Worm (Caenorhabditis elegans): Measurements from ENCODE around the gene clec-134.

clec-134 gene

DNA sequence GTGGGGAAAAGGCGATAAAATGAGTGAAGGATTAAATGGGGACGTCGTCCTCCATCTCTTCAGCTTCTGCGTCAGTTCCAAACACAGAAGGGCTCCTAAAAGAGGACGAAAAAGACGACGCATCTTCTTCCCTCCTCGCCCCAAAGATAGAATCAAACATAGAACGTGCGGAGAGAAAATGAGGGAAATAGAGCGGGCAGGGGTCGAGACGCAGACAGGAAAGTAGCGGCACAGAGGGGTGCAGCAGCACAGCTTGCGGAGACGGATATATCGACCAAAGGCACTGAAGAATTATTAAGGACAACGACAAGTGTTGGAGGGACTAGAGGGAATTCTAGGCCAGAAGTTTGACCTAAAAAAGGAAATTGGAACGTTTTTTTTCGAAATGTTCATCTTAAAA, 32.6 kb upstream of the clec-134 start (continued):
- TF ChIP-seq elt-2 (tag; optimal IDR thresholded peaks at IDR 0.05) (no peak), aly-2 (tag; optimal IDR thresholded peaks at IDR 0.05) (no peak), ZK546.5 (tag; optimal IDR thresholded peaks at IDR 0.05) (no peak), elt-1 (tag; optimal IDR thresholded peaks at IDR 0.05) (peak; percentile 23), tbx-2 (tag; optimal IDR thresholded peaks at IDR 0.05) (no peak), fos-1 (tag; optimal IDR thresholded peaks at IDR 0.05) (no peak), nhr-12 (tag; optimal IDR thresholded peaks at IDR 0.05) (no peak), nhr-28 (tag; optimal IDR thresholded peaks at IDR 0.05) (no peak), snpc-4 (tag; optimal IDR thresholded peaks at IDR 0.05) (no peak), nhr-237 (tag; optimal IDR thresholded peaks at IDR 0.05) (no peak), pha-4 (tag; optimal IDR thresholded peaks at IDR 0.05) (no peak), egl-27 (tag; optimal IDR thresholded peaks at IDR 0.05) (no peak), nhr-77 (tag; optimal IDR thresholded peaks at IDR 0.05) (no peak), zag-1 (tag; optimal IDR thresholded peaks at IDR 0.05) (no peak), eor-1 (tag; optimal IDR thresholded peaks at IDR 0.05) (no peak)

DNA sequence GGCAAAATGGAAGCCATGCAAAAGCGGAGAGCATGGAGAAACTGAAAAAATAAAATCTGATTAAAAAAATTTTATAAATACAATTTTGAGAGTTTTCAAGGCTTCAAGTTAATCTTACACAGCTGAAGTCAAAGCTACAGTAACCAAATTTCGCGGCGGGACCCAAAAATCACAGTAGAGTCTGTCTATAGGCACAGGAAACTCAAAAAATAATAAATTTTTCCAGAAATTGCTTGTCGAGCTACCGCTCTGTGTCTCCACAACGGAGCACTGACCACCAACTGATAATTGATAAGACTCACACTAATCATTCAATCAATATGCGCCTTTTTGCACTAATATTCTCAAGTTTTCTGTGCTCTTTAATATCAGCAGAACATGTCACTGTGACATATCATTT, 29.5 kb upstream of the clec-134 start, which contains the start of gene W10G11.19:
W10G11.19 (plus strand) TSS at position 301 of the 400 bp plus-strand sequence.
- TF ChIP-seq elt-2 (tag; optimal IDR thresholded peaks at IDR 0.05), result peak; percentile 35
- no peak for TF ChIP-seq fkh-2 (tag; optimal IDR thresholded peaks at IDR 0.05)

DNA sequence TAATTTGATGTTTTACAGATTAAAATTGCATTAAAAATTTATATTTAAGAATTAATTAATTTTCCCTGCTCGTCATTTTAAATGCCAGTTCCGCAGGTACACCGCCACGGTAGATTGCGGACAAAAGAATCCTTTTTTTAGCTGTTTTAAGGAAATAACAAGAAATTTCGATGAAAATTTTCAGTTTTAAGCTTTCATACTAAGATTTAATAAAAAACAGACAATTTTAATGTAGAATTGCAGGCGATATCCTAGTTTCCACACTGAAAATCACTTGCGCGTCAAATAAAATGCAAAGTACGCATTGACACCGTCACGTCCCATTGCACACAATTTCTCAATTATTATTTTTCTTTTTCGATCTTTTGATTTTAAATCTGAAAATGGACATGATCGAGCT, 26.4 kb upstream of the clec-134 start, which contains the start of gene dnc-3:
dnc-3 (plus strand) TSS at position 272 of the 400 bp plus-strand sequence.
- peak; percentile 51 for TF ChIP-seq nfya-1 (tag; optimal IDR thresholded peaks at IDR 0.05; ENCODE audit: insufficient read depth)
- peak; percentile 59 for TF ChIP-seq lin-15B (tag; optimal IDR thresholded peaks at IDR 0.05)
- no peak for TF ChIP-seq R02D3.7 (tag; optimal IDR thresholded peaks at IDR 0.05)
- peak; percentile 28 for TF ChIP-seq elt-2 (tag; optimal IDR thresholded peaks at IDR 0.05)
- peak; percentile 21 for TF ChIP-seq nhr-23 (tag; optimal IDR thresholded peaks at IDR 0.05)
- TF ChIP-seq nhr-76 (tag; optimal IDR thresholded peaks at IDR 0.05), result no peak
- TF ChIP-seq tbx-2 (tag; optimal IDR thresholded peaks at IDR 0.05), result peak; percentile 53
- peak; percentile 29 for TF ChIP-seq ceh-28 (tag; optimal IDR thresholded peaks at IDR 0.05)
- TF ChIP-seq snpc-4 (tag; optimal IDR thresholded peaks at IDR 0.05), result peak; percentile 5

DNA sequence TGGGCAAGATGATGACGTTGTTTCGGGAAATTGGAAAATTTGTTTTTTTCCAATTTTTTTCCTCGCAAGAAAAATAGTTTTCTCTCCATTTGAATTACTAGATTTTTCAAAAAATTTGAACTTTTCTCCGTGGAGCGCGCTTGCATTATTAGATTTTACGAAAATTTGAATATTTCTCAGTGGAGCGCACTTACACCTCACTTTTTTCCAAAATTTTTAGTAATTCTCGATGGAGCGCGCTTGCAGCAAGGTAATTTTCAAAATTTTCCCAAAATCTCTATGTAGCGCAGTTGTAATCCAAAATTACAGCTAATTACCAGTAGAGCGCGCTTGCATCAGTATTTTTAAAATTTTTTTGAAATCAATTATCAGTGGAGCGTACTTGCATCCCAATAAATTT, 25.2 kb upstream of the clec-134 start:
- TF ChIP-seq unc-62 (GFP tag; optimal IDR thresholded peaks at IDR 0.05), result no peak
- no peak for TF ChIP-seq nhr-237 (tag; optimal IDR thresholded peaks at IDR 0.05)
- TF ChIP-seq nhr-25 (tag; optimal IDR thresholded peaks at IDR 0.05), result no peak
- no peak for TF ChIP-seq nhr-12 (tag; optimal IDR thresholded peaks at IDR 0.05)
- no peak for TF ChIP-seq nfya-1 (tag; optimal IDR thresholded peaks at IDR 0.05; ENCODE audit: insufficient read depth)
- TF ChIP-seq ceh-82 (tag; optimal IDR thresholded peaks at IDR 0.05), result no peak
- TF ChIP-seq ZK546.5 (tag; optimal IDR thresholded peaks at IDR 0.05), result no peak
- no peak for TF ChIP-seq hmg-11 (tag; optimal IDR thresholded peaks at IDR 0.05)
- TF ChIP-seq ztf-4 (tag; optimal IDR thresholded peaks at IDR 0.05), result no peak

DNA sequence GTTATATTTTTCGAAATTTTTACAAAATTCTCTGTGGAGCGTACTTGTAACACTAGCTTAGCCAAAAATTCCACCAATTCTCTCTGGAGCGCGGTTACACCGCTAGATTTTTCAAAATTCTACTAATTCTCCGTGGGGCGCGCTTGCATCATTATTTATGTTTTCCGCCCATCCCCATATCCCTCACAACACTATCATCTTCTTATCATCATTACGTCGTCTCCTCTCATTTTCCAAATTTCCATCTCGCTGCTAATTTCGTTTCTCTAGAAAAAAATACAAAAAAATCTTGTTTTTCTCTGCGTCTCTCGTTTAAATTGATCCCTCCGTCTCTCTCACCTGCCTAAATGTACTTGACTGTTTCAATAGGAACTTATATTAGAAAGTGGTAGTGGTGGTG, 24.6 kb upstream of the clec-134 start:
- no peak for TF ChIP-seq nhr-28 (tag; optimal IDR thresholded peaks at IDR 0.05)
- peak; percentile 12 for TF ChIP-seq nhr-43 (tag; optimal IDR thresholded peaks at IDR 0.05; ENCODE audit: poor library complexity, severe bottlenecking)

DNA sequence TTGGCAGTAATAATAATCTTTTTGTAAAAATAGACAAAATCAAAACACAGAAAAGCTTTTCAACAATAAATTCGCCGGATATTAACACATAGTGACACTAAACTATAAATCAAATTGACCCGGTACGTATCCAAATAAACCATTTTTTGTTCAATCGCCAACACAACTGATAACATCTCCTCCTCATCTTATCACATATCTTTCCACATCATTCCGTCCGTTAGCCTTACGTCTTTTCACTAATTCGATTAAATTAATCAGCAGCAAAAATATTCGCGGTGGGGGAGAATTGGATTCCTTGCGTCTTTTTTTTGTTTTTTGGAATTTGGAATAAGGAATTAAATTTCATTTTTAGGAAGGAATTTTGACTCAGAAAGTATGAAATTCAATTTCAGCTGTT, 23.3 kb upstream of the clec-134 start:
- TF ChIP-seq nfya-1 (tag; optimal IDR thresholded peaks at IDR 0.05; ENCODE audit: insufficient read depth) (no peak), skn-1 (tag; optimal IDR thresholded peaks at IDR 0.05) (no peak), R02D3.7 (tag; optimal IDR thresholded peaks at IDR 0.05) (no peak)

DNA sequence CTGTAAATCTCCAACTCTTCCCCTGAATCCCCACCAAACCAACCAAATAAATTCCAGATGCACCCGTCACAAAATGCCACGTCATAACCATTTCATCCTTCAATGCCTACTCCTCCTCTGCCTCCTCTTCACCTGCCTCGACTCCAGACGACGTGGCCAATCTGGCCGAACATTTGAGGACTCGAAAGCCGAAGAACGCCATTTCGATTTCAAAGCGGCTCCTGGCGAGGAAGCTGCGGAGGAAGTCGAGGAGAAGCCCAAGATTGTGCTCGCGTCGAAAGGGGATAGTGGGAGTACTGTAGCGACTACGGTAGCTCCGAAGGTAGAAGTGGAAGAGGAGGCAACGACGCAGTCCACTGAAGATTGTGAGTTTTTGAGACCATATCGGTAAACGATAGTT, 22.4 kb upstream of the clec-134 start, which contains the start of gene lgc-45:
lgc-45 (plus strand) TSS at position 56 of the 400 bp plus-strand sequence.
- TF ChIP-seq unc-39 (tag; optimal IDR thresholded peaks at IDR 0.05), result no peak
- no peak for TF ChIP-seq ceh-16 (tag; optimal IDR thresholded peaks at IDR 0.05)
- no peak for TF ChIP-seq elt-3 (tag; optimal IDR thresholded peaks at IDR 0.05)
- no peak for TF ChIP-seq nhr-77 (tag; optimal IDR thresholded peaks at IDR 0.05)
- no peak for TF ChIP-seq hmg-11 (tag; optimal IDR thresholded peaks at IDR 0.05)
- TF ChIP-seq nhr-12 (tag; optimal IDR thresholded peaks at IDR 0.05), result no peak
- TF ChIP-seq elt-2 (tag; optimal IDR thresholded peaks at IDR 0.05), result no peak
- no peak for TF ChIP-seq egl-27 (tag; optimal IDR thresholded peaks at IDR 0.05)
- no peak for TF ChIP-seq snpc-4 (tag; optimal IDR thresholded peaks at IDR 0.05)
- no peak for TF ChIP-seq nhr-11 (tag; optimal IDR thresholded peaks at IDR 0.05)
- no peak for TF ChIP-seq nhr-67 (tag; optimal IDR thresholded peaks at IDR 0.05)
- TF ChIP-seq mdl-1 (tag; optimal IDR thresholded peaks at IDR 0.05), result no peak
- TF ChIP-seq nfya-1 (tag; optimal IDR thresholded peaks at IDR 0.05; ENCODE audit: insufficient read depth), result no peak
- no peak for TF ChIP-seq fkh-10 (GFP tag; optimal IDR thresholded peaks at IDR 0.05)
- TF ChIP-seq nhr-237 (tag; optimal IDR thresholded peaks at IDR 0.05), result no peak
